Fruit fly (Drosophila melanogaster) whole organism, embryonic: ENCODE data around the gene CG32797.
A peak's percentile ranks its signal among the peaks of the same experiment; 100 is the strongest.

Experiments
- Awh ChIP-seq: fragments of 200-800 bp; sonication (Bioruptor generic); IDR thresholded peaks from 2 replicates; pipeline ENCODE4, ENCODE4 v1.3.6; 2022; ENCODE audit warnings: missing biosample characterization, missing genetic modification characterization
- BEAF-32 ChIP-seq: fragments of 200-800 bp; sonication (Bioruptor generic); optimal IDR thresholded peaks from 3 replicates; lab custom pipeline; 2017; ENCODE audit warnings: missing biosample characterization, missing genetic modification characterization, mild to moderate bottlenecking, moderate library complexity, missing genetic modification reagents
- CG10267 ChIP-seq: fragments of 200-800 bp; sonication (Bioruptor generic); optimal IDR thresholded peaks from 2 replicates; lab custom pipeline; 2018; ENCODE audit warnings: missing biosample characterization, mild to moderate bottlenecking, missing genetic modification characterization, moderate library complexity
- CG10274 ChIP-seq: fragments of 200-800 bp; sonication (Bioruptor generic); optimal IDR thresholded peaks from 3 replicates; lab custom pipeline; 2017; ENCODE audit warnings: missing biosample characterization, mild to moderate bottlenecking, missing genetic modification characterization
- CG10959 ChIP-seq: fragments of 200-800 bp; sonication (Bioruptor generic); IDR thresholded peaks from 2 replicates; pipeline ENCODE4 v1.3.6; 2022; ENCODE audit warnings: missing biosample characterization, missing genetic modification characterization
- CG11723 ChIP-seq: fragments of 200-800 bp; sonication (Bioruptor generic); optimal IDR thresholded peaks from 2 replicates; lab custom pipeline; 2017; ENCODE audit warnings: missing biosample characterization, mild to moderate bottlenecking, missing genetic modification characterization
- CG12942 ChIP-seq: fragments of 200-800 bp; sonication (Bioruptor generic); optimal IDR thresholded peaks from 3 replicates; lab custom pipeline; 2016; ENCODE audit warnings: missing biosample characterization, missing genetic modification characterization
- CG13775 ChIP-seq: fragments of 200-800 bp; sonication (Bioruptor generic); optimal IDR thresholded peaks from 3 replicates; lab custom pipeline; 2017; ENCODE audit warnings: missing biosample characterization, mild to moderate bottlenecking, missing genetic modification characterization
- CG15073 ChIP-seq: fragments of 200-800 bp; sonication (Bioruptor generic); optimal IDR thresholded peaks from 2 replicates; lab custom pipeline; 2016; ENCODE audit warnings: missing biosample characterization, missing genetic modification characterization
- CG15601 ChIP-seq: fragments of 200-800 bp; sonication (Bioruptor generic); optimal IDR thresholded peaks from 3 replicates; lab custom pipeline; 2019; ENCODE audit warnings: missing biosample characterization, mild to moderate bottlenecking, missing genetic modification characterization, moderate library complexity
- CG15696 ChIP-seq: fragments of 200-800 bp; sonication (Bioruptor generic); optimal IDR thresholded peaks from 2 replicates; lab custom pipeline; 2019; ENCODE audit warnings: missing biosample characterization, mild to moderate bottlenecking, missing genetic modification characterization, moderate library complexity
- CG17361 ChIP-seq: fragments of 200-800 bp; sonication (Bioruptor generic); IDR thresholded peaks from 3 replicates; pipeline ENCODE4 v1.3.6; 2022; ENCODE audit warnings: missing biosample characterization, missing genetic modification characterization
- CG17385 ChIP-seq: fragments of 200-800 bp; sonication (Bioruptor generic); optimal IDR thresholded peaks from 3 replicates; lab custom pipeline; 2018; ENCODE audit warnings: missing biosample characterization, mild to moderate bottlenecking, missing genetic modification characterization
- CG18262 ChIP-seq: fragments of 200-800 bp; optimal IDR thresholded peaks from 3 replicates; lab custom pipeline; 2019; ENCODE audit warnings: missing biosample characterization, mild to moderate bottlenecking, missing genetic modification characterization, moderate library complexity
- CG18599 ChIP-seq: fragments of 200-800 bp; sonication (Bioruptor generic); optimal IDR thresholded peaks from 3 replicates; lab custom pipeline; 2017; ENCODE audit warnings: missing biosample characterization, missing genetic modification characterization, mild to moderate bottlenecking, moderate library complexity, missing genetic modification reagents
- CG2678 ChIP-seq: fragments of 200-800 bp; sonication (Bioruptor generic); optimal IDR thresholded peaks from 3 replicates; lab custom pipeline; 2019; ENCODE audit warnings: missing biosample characterization, mild to moderate bottlenecking, missing genetic modification characterization, moderate library complexity
- CG2712 ChIP-seq: fragments of 200-800 bp; optimal IDR thresholded peaks from 3 replicates; lab custom pipeline; 2019; ENCODE audit warnings: missing biosample characterization, mild to moderate bottlenecking, missing genetic modification characterization, moderate library complexity
- CG30020 ChIP-seq: fragments of 200-800 bp; optimal IDR thresholded peaks from 2 replicates; lab custom pipeline; 2019; ENCODE audit warnings: missing biosample characterization, mild to moderate bottlenecking, missing genetic modification characterization, moderate library complexity
- CG4424 ChIP-seq: fragments of 200-800 bp; sonication (Bioruptor generic); optimal IDR thresholded peaks from 3 replicates; lab custom pipeline; 2016; ENCODE audit warnings: missing biosample characterization, missing genetic modification characterization
- CG6254 ChIP-seq: fragments of 200-800 bp; sonication (Bioruptor generic); optimal IDR thresholded peaks from 3 replicates; lab custom pipeline; 2017; ENCODE audit warnings: mild to moderate bottlenecking, missing biosample characterization, missing genetic modification reagents, missing genetic modification characterization
- CG8281 ChIP-seq: fragments of 200-800 bp; sonication (Bioruptor generic); optimal IDR thresholded peaks from 2 replicates; lab custom pipeline; 2018; ENCODE audit warnings: missing biosample characterization, mild to moderate bottlenecking, missing genetic modification characterization, moderate library complexity
- CG8388 ChIP-seq: fragments of 200-800 bp; sonication (Bioruptor generic); optimal IDR thresholded peaks from 2 replicates; lab custom pipeline; 2019; ENCODE audit warnings: missing biosample characterization, mild to moderate bottlenecking, missing genetic modification characterization, moderate library complexity
- CoRest ChIP-seq: fragments of 200-800 bp; sonication (Bioruptor generic); optimal IDR thresholded peaks from 3 replicates; lab custom pipeline; 2018; ENCODE audit warnings: missing biosample characterization, mild to moderate bottlenecking, missing genetic modification characterization, moderate library complexity
- Eip74EF ChIP-seq, 2 experiments: fragments of 200-800 bp in 1 of 2; fragments of >200 bp in 1 of 2; sonication (Bioruptor generic) in 1 of 2; optimal IDR thresholded peaks; 2 replicates each; lab custom pipeline; 2017 to 2019; ENCODE audit warnings: missing biosample characterization in 2 of 2, missing genetic modification characterization in 2 of 2, mild to moderate bottlenecking in 1 of 2, moderate library complexity in 1 of 2
- HLH4C ChIP-seq: fragments of 200-800 bp; sonication (Bioruptor generic); IDR thresholded peaks from 3 replicates; pipeline ENCODE4 v1.3.6; 2022; ENCODE audit warnings: missing biosample characterization, missing genetic modification characterization; ENCODE audit not compliant: partially characterized antibody
- Hr51 ChIP-seq, 2 experiments: fragments of 200-800 bp; sonication (Bioruptor generic); optimal IDR thresholded peaks; 2 replicates in 1 of 2; 3 replicates in 1 of 2; lab custom pipeline; 2016 to 2018; ENCODE audit warnings: missing biosample characterization in 2 of 2, missing genetic modification characterization in 2 of 2, mild to moderate bottlenecking in 1 of 2, moderate library complexity in 1 of 2
- Sox100B ChIP-seq: fragments of 200-800 bp; sonication (Bioruptor generic); optimal IDR thresholded peaks from 3 replicates; lab custom pipeline; 2018; ENCODE audit warnings: missing biosample characterization, mild to moderate bottlenecking, missing genetic modification characterization
- Sox102F ChIP-seq: fragments of 200-800 bp; sonication (Bioruptor generic); optimal IDR thresholded peaks from 2 replicates; lab custom pipeline; 2018; ENCODE audit warnings: missing biosample characterization, mild to moderate bottlenecking, missing genetic modification characterization, moderate library complexity
- Ssrp ChIP-seq: fragments of 200-800 bp; sonication (Bioruptor generic); optimal IDR thresholded peaks from 2 replicates; lab custom pipeline; 2018; ENCODE audit warnings: missing biosample characterization, mild to moderate bottlenecking, missing genetic modification characterization, moderate library complexity
- Stat92E ChIP-seq, 3 experiments: fragments of >200 bp in 2 of 3; fragments of 200-800 bp in 1 of 3; sonication (Bioruptor generic) in 1 of 3; optimal IDR thresholded peaks; 2 replicates each; lab custom pipeline; 2017 to 2019; ENCODE audit warnings: missing biosample characterization in 3 of 3, missing genetic modification characterization in 3 of 3, mild to moderate bottlenecking in 1 of 3, moderate library complexity in 1 of 3
- Taf1 ChIP-seq: fragments of 200-800 bp; sonication (Bioruptor generic); IDR thresholded peaks from 2 replicates; pipeline ENCODE4 v1.3.6; 2022; ENCODE audit warnings: missing biosample characterization, missing genetic modification characterization
- Xbp1 ChIP-seq: fragments of 200-800 bp; sonication (Bioruptor generic); optimal IDR thresholded peaks from 3 replicates; lab custom pipeline; 2016; ENCODE audit warnings: missing biosample characterization, mild to moderate bottlenecking, missing genetic modification characterization
- bcd ChIP-seq: fragments of 200-800 bp; sonication (Bioruptor generic); optimal IDR thresholded peaks from 2 replicates; lab custom pipeline; 2017; ENCODE audit warnings: missing biosample characterization, mild to moderate bottlenecking, missing genetic modification characterization
- dpn ChIP-seq, 2 experiments: fragments of 200-800 bp; sonication (Bioruptor generic); optimal IDR thresholded peaks; 3 replicates each; lab custom pipeline; 2016; ENCODE audit warnings: missing biosample characterization in 2 of 2, missing genetic modification characterization in 2 of 2
- dysf ChIP-seq: fragments of 200-800 bp; sonication (Bioruptor generic); IDR thresholded peaks from 3 replicates; pipeline ENCODE4 v1.3.6; 2022; ENCODE audit warnings: missing biosample characterization, missing genetic modification characterization
- gce ChIP-seq: fragments of 200-800 bp; sonication (Bioruptor generic); IDR thresholded peaks from 3 replicates; pipeline ENCODE4 v1.3.6; 2022; ENCODE audit warnings: missing biosample characterization, missing genetic modification characterization
- gem ChIP-seq: fragments of 200-800 bp; sonication (Bioruptor generic); optimal IDR thresholded peaks from 2 replicates; lab custom pipeline; 2019; ENCODE audit warnings: missing biosample characterization, mild to moderate bottlenecking, missing genetic modification characterization, moderate library complexity
- gsb-n ChIP-seq: fragments of 200-800 bp; sonication (Bioruptor generic); optimal IDR thresholded peaks from 3 replicates; lab custom pipeline; 2018; ENCODE audit warnings: missing biosample characterization, mild to moderate bottlenecking, missing genetic modification characterization
- her ChIP-seq: fragments of 200-800 bp; sonication (Bioruptor generic); optimal IDR thresholded peaks from 2 replicates; lab custom pipeline; 2016; ENCODE audit warnings: missing biosample characterization, missing genetic modification characterization
- kay ChIP-seq: fragments of 200-800 bp; sonication (Bioruptor generic); optimal IDR thresholded peaks from 2 replicates; lab custom pipeline; 2016; ENCODE audit warnings: missing biosample characterization, missing genetic modification characterization
- mld ChIP-seq: fragments of 200-800 bp; sonication (Bioruptor generic); IDR thresholded peaks from 3 replicates; pipeline ENCODE4 v1.3.6; 2022; ENCODE audit warnings: missing biosample characterization, missing genetic modification characterization; ENCODE audit not compliant: partially characterized antibody
- nerfin-1 ChIP-seq: fragments of 200-800 bp; sonication (Bioruptor generic); optimal IDR thresholded peaks from 3 replicates; lab custom pipeline; 2019; ENCODE audit warnings: missing biosample characterization, mild to moderate bottlenecking, missing genetic modification characterization, moderate library complexity
- oc ChIP-seq: fragments of 200-800 bp; sonication (Bioruptor generic); optimal IDR thresholded peaks from 2 replicates; lab custom pipeline; 2018; ENCODE audit warnings: missing biosample characterization, mild to moderate bottlenecking, missing genetic modification characterization, moderate library complexity
- pan ChIP-seq, 4 experiments: fragments of >200 bp in 3 of 4; fragments of 200-800 bp in 1 of 4; sonication (Bioruptor generic) in 1 of 4; optimal IDR thresholded peaks in 3 of 4; IDR thresholded peaks in 1 of 4; 2 replicates each; pipeline versions ENCODE4 v1.3.6 to Lab custom; 2017 to 2022; ENCODE audit warnings: missing biosample characterization in 2 of 4, missing genetic modification characterization in 2 of 4, mixed read lengths in 1 of 4
- ssp ChIP-seq: fragments of 200-800 bp; sonication (Bioruptor generic); IDR thresholded peaks from 2 replicates; pipeline ENCODE4 v1.3.6; 2022; ENCODE audit warnings: missing biosample characterization, missing genetic modification characterization
- stwl ChIP-seq: fragments of 200-800 bp; sonication (Bioruptor generic); optimal IDR thresholded peaks from 3 replicates; lab custom pipeline; 2018; ENCODE audit warnings: missing biosample characterization, mild to moderate bottlenecking, missing genetic modification characterization, moderate library complexity

Gene CG32797

DNA sequence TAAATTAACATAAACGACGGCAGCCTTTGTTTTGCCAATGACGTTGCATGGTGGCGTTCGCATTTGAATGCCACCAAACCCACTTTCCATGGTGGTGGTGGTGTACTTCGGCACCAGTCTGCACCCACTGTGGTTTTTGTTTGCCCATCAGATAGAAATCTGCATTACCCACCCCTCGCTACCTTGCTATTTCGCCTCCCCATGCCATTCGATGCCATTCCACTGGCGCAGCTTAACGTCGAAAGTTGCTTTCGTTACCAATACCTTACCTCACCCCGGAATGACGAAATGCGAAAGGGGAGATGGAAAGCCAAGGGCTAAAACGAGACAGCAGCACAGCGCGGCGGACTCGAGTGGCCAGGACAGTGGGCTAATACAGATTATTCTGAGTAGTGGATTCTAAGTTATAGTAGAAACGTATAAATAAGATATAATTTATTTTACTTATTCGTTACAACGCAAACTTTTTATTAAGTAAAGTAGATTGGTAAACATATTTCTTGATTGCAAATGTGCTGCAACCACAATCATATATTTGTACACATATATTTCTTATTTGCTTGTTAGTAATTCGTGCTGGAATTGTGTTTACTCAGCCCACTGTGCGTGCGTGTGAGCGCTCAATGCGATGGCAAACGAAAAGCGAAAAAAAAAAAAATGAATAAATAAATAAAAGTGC, 29.3 kb downstream of the CG32797 start (continued):
- TF ChIP-seq Hr51 (GFP tag; optimal IDR thresholded peaks at IDR 0.05; lab: Kevin White, UChicago) (peak in 1 of 2 experiments; percentile 62), CG8281 (tag; lab: Kevin White, UChicago) (no peak), HLH4C (GFP tag; lab: Robert Waterston, UW) (no peak), CG4424 (GFP tag; lab: Kevin White, UChicago) (peak; percentile 59), Stat92E (GFP tag; optimal IDR thresholded peaks at IDR 0.05; lab: Kevin White, UChicago) (no peak), CG15696 (tag; lab: Kevin White, UChicago) (peak; percentile 45), CG2712 (peak; percentile 76), Sox100B (GFP tag; lab: Kevin White, UChicago) (peak; percentile 65), CG30020 (tag; lab: Kevin White, UChicago) (no peak), Awh (0 out of 2 replicates have a peak, but pooled peaks have one; percentile 49), Sox102F (GFP tag; lab: Kevin White, UChicago) (peak; percentile 65), dysf (GFP tag; lab: Robert Waterston, UW) (peak; percentile 41; the same call in 1 of the 3 replicates), CG11723 (GFP tag; lab: Kevin White, UChicago) (peak; percentile 21), CG10959 (GFP tag; lab: Robert Waterston, UW) (0 out of 2 replicates have a peak, but pooled peaks have one; percentile 16), CG2678 (peak; percentile 61), gce (no peak), Ssrp (peak; percentile 54), CG13775 (GFP tag; lab: Kevin White, UChicago) (peak; percentile 37), mld (no peak), Eip74EF (GFP tag; optimal IDR thresholded peaks at IDR 0.05; lab: Kevin White, UChicago) (peak in 1 of 2 experiments; percentile 42), CG15601 (peak; percentile 45), nerfin-1 (tag; lab: Kevin White, UChicago) (peak; percentile 59), BEAF-32 (GFP tag; lab: Kevin White, UChicago) (no peak), gsb-n (tag; lab: Kevin White, UChicago) (peak; percentile 54), CG10267 (tag; lab: Kevin White, UChicago) (peak; percentile 49), ssp (GFP tag; lab: Robert Waterston, UW) (0 out of 2 replicates have a peak, but pooled peaks have one; percentile 11), pan (optimal IDR thresholded peaks at IDR 0.05; lab: Kevin White, UChicago) (no peak), pan (GFP tag; optimal IDR thresholded peaks at IDR 0.05 in 1 of 2, IDR thresholded peaks at IDR 0.05 in 1 of 2) (peak in 1 of 2 experiments; percentile 51), her (GFP tag; lab: Kevin White, UChicago) (no peak), stwl (no peak), dpn (GFP tag; optimal IDR thresholded peaks at IDR 0.05; lab: Kevin White, UChicago) (peak in 1 of 2 experiments; percentile 20), kay (GFP tag; lab: Kevin White, UChicago) (peak; percentile 29), CG12942 (GFP tag; lab: Kevin White, UChicago) (no peak), CG8388 (GFP tag; lab: Kevin White, UChicago) (peak; percentile 42), Taf1 (GFP tag; lab: Robert Waterston, UW) (no peak), CG18599 (peak; percentile 50), oc (tag; lab: Kevin White, UChicago) (peak; percentile 25), CoRest (peak; percentile 53), gem (peak; percentile 74), CG18262 (tag; lab: Kevin White, UChicago) (peak; percentile 76), CG10274 (GFP tag; lab: Kevin White, UChicago) (no peak), CG17361 (GFP tag; lab: Robert Waterston, UW) (peak; percentile 63), CG15073 (GFP tag; lab: Kevin White, UChicago) (no peak), CG17385 (peak; percentile 43), CG6254 (GFP tag; lab: Kevin White, UChicago) (peak; percentile 58), bcd (GFP tag; lab: Kevin White, UChicago) (peak; percentile 50), Xbp1 (GFP tag; lab: Kevin White, UChicago) (peak; percentile 30)
